Worm (Caenorhabditis elegans): ENCODE measurements around the gene W02F12.8.

The W02F12.8 gene

ce11 chrV:6706771-6707170 lies 12.2 kb upstream of the W02F12.8 start, which contains the start of gene W02F12.4:
TSS of gene W02F12.4 (minus strand) at chrV:6706934.
- TF ChIP-seq lin-11 (tag; optimal IDR thresholded peaks at IDR 0.05) = no peak
- TF ChIP-seq elt-2 (tag; optimal IDR thresholded peaks at IDR 0.05) = peak; percentile 82
- no peak for TF ChIP-seq syd-9 (tag; optimal IDR thresholded peaks at IDR 0.05)
- TF ChIP-seq pha-4 (tag; optimal IDR thresholded peaks at IDR 0.05) = no peak
- TF ChIP-seq K02D7.2 (tag; optimal IDR thresholded peaks at IDR 0.05) = no peak

DNA sequence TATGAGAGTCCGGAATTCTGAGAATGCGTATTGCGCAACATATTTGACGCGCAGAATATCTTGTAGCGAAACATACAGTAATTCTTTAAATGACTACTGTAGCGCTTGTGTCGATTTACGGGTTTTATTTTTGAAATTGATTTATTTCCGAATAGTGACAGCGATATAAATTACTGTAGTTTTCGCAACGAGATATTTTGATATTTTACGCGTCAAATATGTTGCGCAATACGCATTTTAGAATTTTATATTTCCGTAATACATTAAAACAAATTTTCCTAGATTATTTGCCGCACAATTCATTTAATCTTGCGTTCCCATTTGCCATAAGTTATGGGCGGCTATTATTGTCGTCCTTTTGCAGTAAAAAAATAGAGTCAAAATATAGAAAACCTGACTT lies 10.8 kb upstream of the W02F12.8 start:
- no peak for TF ChIP-seq ceh-30 (tag; optimal IDR thresholded peaks at IDR 0.05)
- TF ChIP-seq ceh-2 (tag; optimal IDR thresholded peaks at IDR 0.05) = no peak
- TF ChIP-seq npax-4 (tag; optimal IDR thresholded peaks at IDR 0.05) = no peak
- TF ChIP-seq K02D7.2 (tag; optimal IDR thresholded peaks at IDR 0.05) = no peak
- no peak for TF ChIP-seq ceh-31 (tag; optimal IDR thresholded peaks at IDR 0.05)
- no peak for TF ChIP-seq sdc-2 (tag; optimal IDR thresholded peaks at IDR 0.05)

ce11 chrV:6704482-6704881 lies 9.9 kb upstream of the W02F12.8 start:
- no peak for TF ChIP-seq odd-2 (tag; optimal IDR thresholded peaks at IDR 0.05)
- TF ChIP-seq ttx-3 (tag; optimal IDR thresholded peaks at IDR 0.05) = no peak
- TF ChIP-seq pat-9 (tag; optimal IDR thresholded peaks at IDR 0.05) = no peak

DNA sequence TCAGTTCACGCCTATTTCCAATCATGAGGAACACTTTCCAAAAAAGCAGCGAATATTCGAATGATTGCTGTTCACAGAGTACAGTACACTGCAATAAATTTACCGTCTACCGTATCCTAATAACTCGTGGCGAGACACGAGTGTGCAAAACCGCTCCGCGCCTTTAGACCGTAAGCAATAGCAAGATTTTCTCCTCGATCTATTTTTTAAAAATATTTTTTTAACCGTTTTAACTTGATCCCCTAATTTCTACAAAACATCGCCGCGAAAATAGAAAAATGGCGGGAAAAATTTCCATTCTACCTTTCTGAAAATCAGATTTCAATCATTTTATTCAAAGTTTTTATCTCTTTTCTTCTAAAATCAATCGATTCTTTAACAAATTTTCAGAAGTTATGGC lies 8.1 kb upstream of the W02F12.8 start, which contains the start of gene era-1:
Gene era-1 (plus strand): TSS at position 366 of the 400 bp plus-strand sequence.
- TF ChIP-seq ets-4 (tag; optimal IDR thresholded peaks at IDR 0.05) = no peak
- TF ChIP-seq tbx-7 (tag; optimal IDR thresholded peaks at IDR 0.05) = no peak
- TF ChIP-seq ceh-18 (tag; optimal IDR thresholded peaks at IDR 0.05) = no peak
- no peak for TF ChIP-seq unc-86 (tag; optimal IDR thresholded peaks at IDR 0.05)
- no peak for TF ChIP-seq unc-3 (GFP tag; conservative IDR thresholded peaks at IDR 0.05)
- no peak for TF ChIP-seq unc-3 (tag; optimal IDR thresholded peaks at IDR 0.05)
- TF ChIP-seq pros-1 (tag; optimal IDR thresholded peaks at IDR 0.05) = no peak
- no peak for TF ChIP-seq ceh-14 (tag; optimal IDR thresholded peaks at IDR 0.05)
- TF ChIP-seq odd-2 (tag; optimal IDR thresholded peaks at IDR 0.05) = no peak
- no peak for TF ChIP-seq ahr-1 (tag; optimal IDR thresholded peaks at IDR 0.05)
- no peak for TF ChIP-seq nfya-1 (tag; optimal IDR thresholded peaks at IDR 0.05)
- TF ChIP-seq unc-55 (GFP tag; optimal IDR thresholded peaks at IDR 0.05) = no peak
- TF ChIP-seq ztf-16 (tag; optimal IDR thresholded peaks at IDR 0.05) = no peak
- no peak for TF ChIP-seq nhr-232 (tag; optimal IDR thresholded peaks at IDR 0.05)
- no peak for TF ChIP-seq ceh-6 (GFP tag; optimal IDR thresholded peaks at IDR 0.05)
- TF ChIP-seq dve-1 (tag; optimal IDR thresholded peaks at IDR 0.05) = no peak
- no peak for TF ChIP-seq lim-6 (tag; optimal IDR thresholded peaks at IDR 0.05)

DNA sequence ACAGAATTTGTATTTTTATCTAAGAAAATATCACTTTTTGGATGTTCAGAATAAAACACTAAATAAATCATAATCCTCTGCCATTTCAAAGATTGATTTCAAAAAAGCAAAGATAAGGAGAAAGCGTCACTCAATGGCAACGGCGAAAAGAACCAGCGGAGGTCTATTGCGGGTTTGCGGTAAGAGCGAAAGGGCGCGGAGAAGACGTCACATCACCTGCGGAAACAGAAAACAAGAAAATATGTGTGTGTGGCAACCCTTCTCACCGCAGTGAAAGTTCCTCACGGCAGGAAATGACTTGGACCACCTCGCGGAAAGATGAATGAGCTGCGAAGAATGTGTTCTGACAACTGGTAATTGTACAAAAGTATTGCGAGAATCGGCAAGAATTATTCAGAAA lies 5.3 kb upstream of the W02F12.8 start:
- TF ChIP-seq ceh-30 (tag; optimal IDR thresholded peaks at IDR 0.05) (no peak), ceh-48 (tag; optimal IDR thresholded peaks at IDR 0.05) (no peak), hlh-30 (tag; optimal IDR thresholded peaks at IDR 0.05; ENCODE audit: insufficient read depth) (no peak), elt-2 (tag; optimal IDR thresholded peaks at IDR 0.05) (no peak), pqm-1 (tag; optimal IDR thresholded peaks at IDR 0.05) (no peak), eyg-1 (tag; optimal IDR thresholded peaks at IDR 0.05) (no peak), ceh-14 (tag; optimal IDR thresholded peaks at IDR 0.05) (no peak), ceh-18 (tag; optimal IDR thresholded peaks at IDR 0.05) (no peak), pha-2 (tag; optimal IDR thresholded peaks at IDR 0.05) (no peak), unc-55 (GFP tag; optimal IDR thresholded peaks at IDR 0.05) (no peak), ceh-2 (tag; optimal IDR thresholded peaks at IDR 0.05) (no peak)

- TF ChIP-seq ets-4 (tag; optimal IDR thresholded peaks at IDR 0.05) = no peak
- TF ChIP-seq hlh-15 (tag; optimal IDR thresholded peaks at IDR 0.05) = no peak
- TF ChIP-seq Y22D7AL.16 (tag; optimal IDR thresholded peaks at IDR 0.05) = no peak
- TF ChIP-seq ceh-45 (GFP tag; IDR thresholded peaks at IDR 0.05) = no peak
- TF ChIP-seq rnt-1 (tag; optimal IDR thresholded peaks at IDR 0.05) = no peak
- no peak for TF ChIP-seq pax-1 (tag; optimal IDR thresholded peaks at IDR 0.05)
- no peak for TF ChIP-seq nhr-232 (tag; optimal IDR thresholded peaks at IDR 0.05)
- TF ChIP-seq ceh-18 (tag; optimal IDR thresholded peaks at IDR 0.05) = no peak
- TF ChIP-seq ceh-48 (tag; optimal IDR thresholded peaks at IDR 0.05) = no peak
- TF ChIP-seq unc-55 (GFP tag; optimal IDR thresholded peaks at IDR 0.05) = no peak
- TF ChIP-seq ceh-22 (tag; optimal IDR thresholded peaks at IDR 0.05) = no peak
- TF ChIP-seq tbx-7 (tag; optimal IDR thresholded peaks at IDR 0.05) = no peak
- TF ChIP-seq elt-4 (tag; optimal IDR thresholded peaks at IDR 0.05) = no peak
- TF ChIP-seq madf-2 (tag; optimal IDR thresholded peaks at IDR 0.05) = no peak
Observed at ce11 chrV:6699021-6699420, 4.5 kb upstream of the W02F12.8 start.

All from whole organism, late embryonic.